Worm (Caenorhabditis elegans): ENCODE data around the gene C42D8.9.

DNA sequence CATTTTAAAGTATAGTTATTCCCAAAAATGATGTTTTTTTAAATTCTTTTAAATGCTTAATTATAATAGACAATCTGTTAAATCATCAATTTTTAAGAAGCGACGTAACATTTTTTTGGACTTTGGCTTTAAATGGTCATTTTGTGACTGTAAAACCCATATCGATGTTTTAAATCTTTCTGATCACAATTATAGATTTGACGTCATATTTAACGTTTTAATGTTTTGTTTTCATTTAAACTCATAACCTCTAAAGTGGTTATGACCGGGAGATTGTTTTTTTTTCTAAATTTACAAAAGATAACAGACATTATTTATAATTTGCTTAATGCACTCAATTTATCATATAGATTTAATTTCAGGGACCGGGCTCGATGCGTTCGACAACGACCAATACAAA lies 5.1 kb upstream of the C42D8.9 start:
- no peak for TF ChIP-seq ceh-16 (tag; optimal IDR thresholded peaks at IDR 0.05)
- TF ChIP-seq lsy-2 (tag; optimal IDR thresholded peaks at IDR 0.05), result no peak
- TF ChIP-seq nhr-77 (tag; optimal IDR thresholded peaks at IDR 0.05), result no peak
- TF ChIP-seq nhr-129 (tag; optimal IDR thresholded peaks at IDR 0.05), result no peak
- TF ChIP-seq unc-62 (GFP tag; optimal IDR thresholded peaks at IDR 0.05), result no peak
- no peak for TF ChIP-seq lin-13 (GFP tag; optimal IDR thresholded peaks at IDR 0.05)
